Worm (Caenorhabditis elegans) whole organism, late embryonic: Measurements from ENCODE around the gene nxf-2.

Experiments used
- F13H6.1 ChIP-seq: sonication (generic microtip); optimal IDR thresholded peaks from 2 replicates; lab custom pipeline; 2016; ENCODE audit warnings: missing genetic modification characterization, missing compliant biosample characterization
- ama-1 ChIP-seq: fragments of 150-350 bp; optimal IDR thresholded peaks from 2 replicates; lab custom pipeline; 2014
- ceh-19 ChIP-seq: fragments of 200-800 bp; sonication (Bioruptor generic); optimal IDR thresholded peaks from 2 replicates; lab custom pipeline; 2018; ENCODE audit warnings: mild to moderate bottlenecking, missing genetic modification characterization, missing compliant biosample characterization
- dve-1 ChIP-seq: sonication (generic microtip); optimal IDR thresholded peaks from 2 replicates; lab custom pipeline; 2017; ENCODE audit warnings: antibody characterized with exemption, mild to moderate bottlenecking, missing genetic modification characterization, missing compliant biosample characterization
- hlh-15 ChIP-seq: sonication (generic microtip); optimal IDR thresholded peaks from 2 replicates; lab custom pipeline; 2016; ENCODE audit warnings: missing genetic modification characterization, missing compliant biosample characterization

- no peak for TF ChIP-seq dve-1 (tag; lab: Kevin White, UChicago)
- TF ChIP-seq ama-1 (lab: Kevin White, UChicago) = no peak
- no peak for TF ChIP-seq hlh-15 (tag; lab: Kevin White, UChicago)
- TF ChIP-seq ceh-19 (GFP tag; lab: Kevin White, UChicago) = no peak
- TF ChIP-seq F13H6.1 (tag; lab: Kevin White, UChicago) = no peak
Observed at ce11 chrV:14380242-14380641, 37.4 kb downstream of the nxf-2 start.
